Fruit fly (Drosophila melanogaster) whole organism, embryonic: ENCODE measurements around the gene Or74a.
A peak's percentile ranks its signal among the peaks of the same experiment; 100 is the strongest.

ENCODE experiments used
- CG13123 ChIP-seq: fragments of 200-800 bp; sonication (Bioruptor generic); optimal IDR thresholded peaks from 2 replicates; lab custom pipeline; 2016; ENCODE audit warnings: missing biosample characterization, missing genetic modification characterization
- CG13296 ChIP-seq: fragments of 200-800 bp; sonication (Bioruptor generic); optimal IDR thresholded peaks from 3 replicates; lab custom pipeline; 2018; ENCODE audit warnings: missing biosample characterization, mild to moderate bottlenecking, missing genetic modification characterization
- CG13424 ChIP-seq: fragments of 200-800 bp; sonication (Bioruptor generic); optimal IDR thresholded peaks from 2 replicates; lab custom pipeline; 2019; ENCODE audit warnings: missing biosample characterization, mild to moderate bottlenecking, missing genetic modification characterization, moderate library complexity
- CG14014 ChIP-seq: fragments of 200-800 bp; sonication (Bioruptor generic); IDR thresholded peaks from 2 replicates; pipeline ENCODE4 v1.3.6; 2022; ENCODE audit warnings: missing biosample characterization, missing genetic modification characterization
- CG15011 ChIP-seq: fragments of 200-800 bp; sonication (Bioruptor generic); optimal IDR thresholded peaks from 3 replicates; lab custom pipeline; 2018; ENCODE audit warnings: missing biosample characterization, mild to moderate bottlenecking, missing genetic modification characterization
- CG16779 ChIP-seq: fragments of 200-800 bp; sonication (Bioruptor generic); IDR thresholded peaks from 2 replicates; pipeline ENCODE4 v1.3.6; 2022; ENCODE audit warnings: missing biosample characterization, missing genetic modification characterization
- CG17612 ChIP-seq: fragments of 200-800 bp; sonication (Bioruptor generic); IDR thresholded peaks from 2 replicates; pipeline ENCODE4 v1.3.6; 2022; ENCODE audit warnings: missing biosample characterization, missing genetic modification characterization
- CG18476 ChIP-seq: fragments of 200-800 bp; sonication (Bioruptor generic); optimal IDR thresholded peaks from 2 replicates; lab custom pipeline; 2016; ENCODE audit warnings: missing biosample characterization, mild to moderate bottlenecking, missing genetic modification characterization
- CG18764 ChIP-seq: fragments of 200-800 bp; sonication (Bioruptor generic); optimal IDR thresholded peaks from 3 replicates; lab custom pipeline; 2016; ENCODE audit warnings: missing biosample characterization, missing genetic modification characterization
- CG31224 ChIP-seq: fragments of 200-800 bp; sonication (Bioruptor generic); IDR thresholded peaks from 2 replicates; pipeline ENCODE4 v1.3.6; 2022; ENCODE audit warnings: missing biosample characterization, missing genetic modification characterization
- CG32772 ChIP-seq: fragments of 200-800 bp; sonication (Bioruptor generic); IDR thresholded peaks from 2 replicates; pipeline ENCODE4 v1.3.6; 2022; ENCODE audit warnings: missing biosample characterization, missing genetic modification characterization
- CG4282 ChIP-seq: fragments of 200-800 bp; sonication (Bioruptor generic); optimal IDR thresholded peaks from 2 replicates; lab custom pipeline; 2016; ENCODE audit warnings: missing biosample characterization, missing genetic modification characterization
- CG4424 ChIP-seq: fragments of 200-800 bp; sonication (Bioruptor generic); optimal IDR thresholded peaks from 3 replicates; lab custom pipeline; 2016; ENCODE audit warnings: missing biosample characterization, missing genetic modification characterization
- CG5953 ChIP-seq: fragments of 200-800 bp; sonication (Bioruptor generic); IDR thresholded peaks from 2 replicates; pipeline ENCODE4 v1.3.6; 2022; ENCODE audit warnings: missing biosample characterization, missing genetic modification characterization
- CG6854 ChIP-seq: fragments of 200-800 bp; sonication (Bioruptor generic); optimal IDR thresholded peaks from 3 replicates; lab custom pipeline; 2017; ENCODE audit warnings: missing biosample characterization, mild to moderate bottlenecking, missing genetic modification characterization
- CG8944 ChIP-seq: fragments of 200-800 bp; sonication (Bioruptor generic); optimal IDR thresholded peaks from 3 replicates; lab custom pipeline; 2016; ENCODE audit warnings: missing biosample characterization, missing genetic modification characterization
- Dbx ChIP-seq: fragments of 200-800 bp; sonication (Bioruptor generic); IDR thresholded peaks from 3 replicates; pipeline ENCODE4 v1.3.6; 2022; ENCODE audit warnings: missing biosample characterization, missing genetic modification characterization
- Fer3 ChIP-seq: fragments of 200-800 bp; sonication (Bioruptor generic); optimal IDR thresholded peaks from 2 replicates; lab custom pipeline; 2018; ENCODE audit warnings: missing biosample characterization, mild to moderate bottlenecking, missing genetic modification characterization, moderate library complexity
- Gsc ChIP-seq: fragments of 200-800 bp; sonication (Bioruptor generic); IDR thresholded peaks from 2 replicates; pipeline ENCODE4 v1.3.6; 2022; ENCODE audit warnings: missing biosample characterization, missing genetic modification characterization
- H2.0 ChIP-seq: fragments of 200-800 bp; sonication (Bioruptor generic); IDR thresholded peaks from 2 replicates; pipeline ENCODE4 v1.3.6; 2022; ENCODE audit warnings: missing biosample characterization, missing genetic modification characterization
- HHEX ChIP-seq: fragments of 200-800 bp; sonication (Bioruptor generic); optimal IDR thresholded peaks from 3 replicates; lab custom pipeline; 2017; ENCODE audit warnings: missing biosample characterization, mild to moderate bottlenecking, missing genetic modification characterization, missing genetic modification reagents
- HLH54F ChIP-seq: fragments of 200-800 bp; sonication (Bioruptor generic); optimal IDR thresholded peaks from 3 replicates; lab custom pipeline; 2016; ENCODE audit warnings: missing biosample characterization, missing genetic modification characterization
- HLHmδ ChIP-seq: fragments of 200-800 bp; sonication (Bioruptor generic); optimal IDR thresholded peaks from 2 replicates; lab custom pipeline; 2018; ENCODE audit warnings: missing biosample characterization, mild to moderate bottlenecking, missing genetic modification characterization, moderate library complexity
- Med ChIP-seq: fragments of 200-800 bp; sonication (Bioruptor generic); peaks from one replicate; lab custom pipeline; 2016; ENCODE audit warnings: missing biosample characterization, missing genetic modification characterization, mild to moderate bottlenecking, inconsistent platforms, moderate library complexity
- NFAT ChIP-seq: fragments of 200-800 bp; sonication (Bioruptor generic); IDR thresholded peaks from 2 replicates; pipeline ENCODE4 v1.3.6; 2022; ENCODE audit warnings: missing biosample characterization, missing genetic modification characterization
- Ptx1 ChIP-seq: fragments of 200-800 bp; sonication (Bioruptor generic); IDR thresholded peaks from 2 replicates; pipeline ENCODE4 v1.3.6; 2022; ENCODE audit warnings: missing biosample characterization, missing genetic modification characterization
- Scr ChIP-seq: fragments of 200-800 bp; sonication (Bioruptor generic); IDR thresholded peaks from 2 replicates; pipeline ENCODE4 v1.3.6; 2022; ENCODE audit warnings: missing biosample characterization, missing genetic modification characterization; ENCODE audit not compliant: partially characterized antibody
- Xrp1 ChIP-seq: fragments of 200-800 bp; sonication (Bioruptor generic); IDR thresholded peaks from 2 replicates; pipeline ENCODE4 v1.3.6; 2022; ENCODE audit warnings: missing biosample characterization, missing genetic modification characterization
- bsh ChIP-seq, 2 experiments: fragments of 200-800 bp; sonication (Bioruptor generic); optimal IDR thresholded peaks; 2 replicates each; lab custom pipeline; 2017 to 2018; ENCODE audit warnings: mild to moderate bottlenecking in 2 of 2, missing biosample characterization in 2 of 2, missing genetic modification characterization in 2 of 2, moderate library complexity in 1 of 2
- btn ChIP-seq: fragments of 200-800 bp; sonication (Bioruptor generic); optimal IDR thresholded peaks from 2 replicates; lab custom pipeline; 2016; ENCODE audit warnings: missing biosample characterization, missing genetic modification characterization
- chinmo ChIP-seq: fragments of 200-800 bp; sonication (Bioruptor generic); IDR thresholded peaks from 4 replicates; pipeline ENCODE4 v1.3.6; 2022; ENCODE audit warnings: missing biosample characterization, missing genetic modification characterization; ENCODE audit not compliant: partially characterized antibody
- dimm ChIP-seq: fragments of 200-800 bp; sonication (Bioruptor generic); IDR thresholded peaks from 2 replicates; pipeline ENCODE4 v1.3.6; 2022; ENCODE audit warnings: missing biosample characterization, missing genetic modification characterization
- dmrt99B ChIP-seq: fragments of 200-800 bp; sonication (Bioruptor generic); optimal IDR thresholded peaks from 2 replicates; lab custom pipeline; 2018; ENCODE audit warnings: missing biosample characterization, mild to moderate bottlenecking, missing genetic modification characterization, moderate library complexity
- fd3F ChIP-seq: fragments of 200-800 bp; sonication (Bioruptor generic); optimal IDR thresholded peaks from 2 replicates; lab custom pipeline; 2018; ENCODE audit warnings: missing biosample characterization, mild to moderate bottlenecking, missing genetic modification characterization, moderate library complexity
- fu2 ChIP-seq: fragments of 200-800 bp; sonication (Bioruptor generic); optimal IDR thresholded peaks from 2 replicates; lab custom pipeline; 2016; ENCODE audit warnings: missing biosample characterization, missing genetic modification characterization
- h ChIP-seq: fragments of >200 bp; optimal IDR thresholded peaks from 2 replicates; lab custom pipeline; 2017
- ind ChIP-seq: fragments of 200-800 bp; sonication (Bioruptor generic); optimal IDR thresholded peaks from 3 replicates; lab custom pipeline; 2016; ENCODE audit warnings: missing biosample characterization, missing genetic modification characterization
- lola ChIP-seq, 3 experiments: fragments of >200 bp in 2 of 3; fragments of 200-800 bp in 1 of 3; sonication (Bioruptor generic) in 1 of 3; optimal IDR thresholded peaks; 2 replicates each; lab custom pipeline; 2017 to 2019; ENCODE audit warnings: missing biosample characterization in 3 of 3, missing genetic modification characterization in 3 of 3, mild to moderate bottlenecking in 1 of 3, moderate library complexity in 1 of 3
- lov ChIP-seq, 2 experiments: fragments of 200-800 bp in 1 of 2; fragments of >200 bp in 1 of 2; sonication (Bioruptor generic) in 1 of 2; IDR thresholded peaks in 1 of 2; optimal IDR thresholded peaks in 1 of 2; 2 replicates in 1 of 2; 3 replicates in 1 of 2; pipeline versions ENCODE4 v1.3.6 to Lab custom; 2017 to 2022; ENCODE audit warnings: missing biosample characterization in 1 of 2, missing genetic modification characterization in 1 of 2
- nom ChIP-seq: fragments of 200-800 bp; sonication (Bioruptor generic); optimal IDR thresholded peaks from 2 replicates; lab custom pipeline; 2017; ENCODE audit warnings: missing biosample characterization, missing genetic modification characterization, mild to moderate bottlenecking, moderate library complexity, missing genetic modification reagents
- otp ChIP-seq: fragments of 200-800 bp; sonication (Bioruptor generic); IDR thresholded peaks from 3 replicates; pipeline ENCODE4, ENCODE4 v1.3.6; 2022; ENCODE audit warnings: missing biosample characterization, missing genetic modification characterization
- p53 ChIP-seq: fragments of 200-800 bp; sonication (Bioruptor generic); optimal IDR thresholded peaks from 2 replicates; lab custom pipeline; 2016; ENCODE audit warnings: missing biosample characterization, missing genetic modification characterization
- pb ChIP-seq: fragments of 200-800 bp; sonication (Bioruptor generic); optimal IDR thresholded peaks from 3 replicates; lab custom pipeline; 2016; ENCODE audit warnings: missing biosample characterization, missing genetic modification characterization
- peb ChIP-seq: fragments of 200-800 bp; sonication (Bioruptor generic); IDR thresholded peaks from 2 replicates; pipeline ENCODE4 v1.3.6; 2022; ENCODE audit warnings: missing biosample characterization, missing genetic modification characterization
- pnt ChIP-seq: fragments of 200-800 bp; sonication (Bioruptor generic); optimal IDR thresholded peaks from 3 replicates; lab custom pipeline; 2016; ENCODE audit warnings: missing biosample characterization, missing genetic modification characterization
- seq ChIP-seq: fragments of 200-800 bp; sonication (Bioruptor generic); IDR thresholded peaks from 2 replicates; pipeline ENCODE4 v1.3.6; 2022; ENCODE audit warnings: missing biosample characterization, missing genetic modification characterization
- shn ChIP-seq: fragments of 200-800 bp; sonication (Bioruptor generic); optimal IDR thresholded peaks from 3 replicates; lab custom pipeline; 2016; ENCODE audit warnings: missing biosample characterization, missing genetic modification characterization
- sisA ChIP-seq: fragments of 200-800 bp; sonication (Bioruptor generic); IDR thresholded peaks from 2 replicates; pipeline ENCODE4 v1.3.6; 2022; ENCODE audit warnings: missing biosample characterization, missing genetic modification characterization
- stwl ChIP-seq: fragments of 200-800 bp; sonication (Bioruptor generic); optimal IDR thresholded peaks from 3 replicates; lab custom pipeline; 2018; ENCODE audit warnings: missing biosample characterization, mild to moderate bottlenecking, missing genetic modification characterization, moderate library complexity
- tap ChIP-seq: fragments of 200-800 bp; optimal IDR thresholded peaks from 3 replicates; lab custom pipeline; 2019; ENCODE audit warnings: missing biosample characterization, mild to moderate bottlenecking, missing genetic modification characterization, moderate library complexity
- tna ChIP-seq: fragments of 200-800 bp; sonication (Bioruptor generic); IDR thresholded peaks from 2 replicates; pipeline ENCODE4 v1.3.6; 2022; ENCODE audit warnings: missing biosample characterization, missing genetic modification characterization; ENCODE audit not compliant: partially characterized antibody
- vfl ChIP-seq: fragments of 200-800 bp; sonication (Bioruptor generic); optimal IDR thresholded peaks from 2 replicates; lab custom pipeline; 2016; ENCODE audit warnings: missing biosample characterization, missing genetic modification characterization
- vvl ChIP-seq: fragments of 200-800 bp; sonication (Bioruptor generic); IDR thresholded peaks from 2 replicates; pipeline ENCODE4 v1.3.6; 2022; ENCODE audit warnings: missing biosample characterization, missing genetic modification characterization

The Or74a gene

dm6 chr3L:17339122-17339521 lies 10.2 kb upstream of the Or74a start, which contains the start of gene CG6479 (continued):
- TF ChIP-seq CG32772 (GFP tag; lab: Robert Waterston, UW) (no peak), fd3F (GFP tag; lab: Kevin White, UChicago) (no peak), HHEX (no peak), Fer3 (tag; lab: Kevin White, UChicago) (no peak), tna (GFP tag; lab: Robert Waterston, UW) (no peak), peb (GFP tag; lab: Robert Waterston, UW) (no peak), fu2 (no peak), h (lab: Kevin White, UChicago) (no peak), vvl (GFP tag; lab: Robert Waterston, UW) (no peak), shn (GFP tag; lab: Kevin White, UChicago) (no peak), CG4282 (GFP tag; lab: Kevin White, UChicago) (no peak), lov (optimal IDR thresholded peaks at IDR 0.05; lab: Kevin White, UChicago) (no peak), lov (GFP tag; IDR thresholded peaks at IDR 0.05; lab: Robert Waterston, UW) (no peak), ind (GFP tag; lab: Kevin White, UChicago) (no peak), pb (GFP tag; lab: Kevin White, UChicago) (no peak), vfl (no peak), CG31224 (no peak), CG17612 (GFP tag; lab: Robert Waterston, UW) (no peak), chinmo (no peak), CG15011 (GFP tag; lab: Kevin White, UChicago) (no peak), otp (GFP tag; lab: Robert Waterston, UW) (no peak), stwl (tag; lab: Kevin White, UChicago) (peak; percentile 64), CG14014 (GFP tag; lab: Robert Waterston, UW) (no peak), CG18764 (GFP tag; lab: Kevin White, UChicago) (no peak), btn (no peak), CG6854 (GFP tag; lab: Kevin White, UChicago) (no peak), CG13296 (GFP tag; lab: Kevin White, UChicago) (no peak), Gsc (GFP tag; lab: Robert Waterston, UW) (no peak), HLHmδ (GFP tag; lab: Kevin White, UChicago) (no peak), nom (GFP tag; lab: Kevin White, UChicago) (no peak), CG13424 (tag; lab: Kevin White, UChicago) (no peak), sisA (GFP tag; lab: Robert Waterston, UW) (no peak), CG8944 (no peak), Dbx (no peak), NFAT (GFP tag; lab: Robert Waterston, UW) (no peak), Med (GFP tag; lab: Kevin White, UChicago) (peak; percentile 30), tap (no peak), CG4424 (GFP tag; lab: Kevin White, UChicago) (no peak), Ptx1 (GFP tag; lab: Robert Waterston, UW) (no peak), lola (GFP tag; optimal IDR thresholded peaks at IDR 0.05; lab: Kevin White, UChicago) (no peak), bsh (GFP tag; optimal IDR thresholded peaks at IDR 0.05; lab: Kevin White, UChicago) (no peak), dmrt99B (tag; lab: Kevin White, UChicago) (no peak), seq (GFP tag; lab: Robert Waterston, UW) (no peak), dimm (no peak), Scr (GFP tag; lab: Robert Waterston, UW) (peak; percentile 66), pnt (no peak), HLH54F (no peak), CG13123 (GFP tag; lab: Kevin White, UChicago) (no peak), H2.0 (GFP tag; lab: Robert Waterston, UW) (no peak), CG18476 (GFP tag; lab: Kevin White, UChicago) (no peak), CG5953 (no peak), Xrp1 (GFP tag; lab: Robert Waterston, UW) (no peak), CG16779 (no peak), p53 (GFP tag; lab: Kevin White, UChicago) (no peak)
